Fruit fly (Drosophila melanogaster) whole organism, embryonic: ENCODE measurements around the gene CG5541.

Experiments used
- Asciz ChIP-seq: fragments of 200-800 bp; sonication (Bioruptor generic); optimal IDR thresholded peaks from 2 replicates; lab custom pipeline; 2017; ENCODE audit warnings: missing biosample characterization, mild to moderate bottlenecking, missing genetic modification characterization, missing genetic modification reagents
- Atf-2 ChIP-seq: fragments of 200-800 bp; sonication (Bioruptor generic); optimal IDR thresholded peaks from 2 replicates; lab custom pipeline; 2016; ENCODE audit warnings: missing biosample characterization, missing genetic modification characterization
- B-H1 ChIP-seq: fragments of 200-800 bp; sonication (Bioruptor generic); IDR thresholded peaks from 3 replicates; pipeline ENCODE4 v1.3.6; 2022; ENCODE audit warnings: missing biosample characterization, missing genetic modification characterization
- CG10431 ChIP-seq: fragments of 200-800 bp; sonication (Bioruptor generic); optimal IDR thresholded peaks from 3 replicates; lab custom pipeline; 2018; ENCODE audit warnings: missing biosample characterization, mild to moderate bottlenecking, missing genetic modification characterization
- CG12659 ChIP-seq: fragments of 200-800 bp; sonication (Bioruptor generic); optimal IDR thresholded peaks from 3 replicates; lab custom pipeline; 2017; ENCODE audit warnings: mild to moderate bottlenecking, missing biosample characterization, missing genetic modification reagents, missing genetic modification characterization
- CG12744 ChIP-seq: fragments of 200-800 bp; sonication (Bioruptor generic); optimal IDR thresholded peaks from 2 replicates; lab custom pipeline; 2016; ENCODE audit warnings: missing biosample characterization, missing genetic modification characterization
- CG12769 ChIP-seq: fragments of 200-800 bp; sonication (Bioruptor generic); optimal IDR thresholded peaks from 2 replicates; lab custom pipeline; 2019; ENCODE audit warnings: missing biosample characterization, mild to moderate bottlenecking, missing genetic modification characterization, moderate library complexity
- CG16779 ChIP-seq: fragments of 200-800 bp; sonication (Bioruptor generic); IDR thresholded peaks from 2 replicates; pipeline ENCODE4 v1.3.6; 2022; ENCODE audit warnings: missing biosample characterization, missing genetic modification characterization
- CG17361 ChIP-seq: fragments of 200-800 bp; sonication (Bioruptor generic); IDR thresholded peaks from 3 replicates; pipeline ENCODE4 v1.3.6; 2022; ENCODE audit warnings: missing biosample characterization, missing genetic modification characterization
- CG17829 ChIP-seq: fragments of 200-800 bp; optimal IDR thresholded peaks from 2 replicates; lab custom pipeline; 2019; ENCODE audit warnings: missing biosample characterization, mild to moderate bottlenecking, missing genetic modification characterization, moderate library complexity
- CG2129 ChIP-seq: fragments of 200-800 bp; sonication (Bioruptor generic); IDR thresholded peaks from 2 replicates; pipeline ENCODE4 v1.3.6; 2022; ENCODE audit warnings: missing biosample characterization, missing genetic modification characterization; ENCODE audit not compliant: partially characterized antibody
- CG30020 ChIP-seq: fragments of 200-800 bp; optimal IDR thresholded peaks from 2 replicates; lab custom pipeline; 2019; ENCODE audit warnings: missing biosample characterization, mild to moderate bottlenecking, missing genetic modification characterization, moderate library complexity
- CG31365 ChIP-seq: fragments of 200-800 bp; sonication (Bioruptor generic); optimal IDR thresholded peaks from 2 replicates; lab custom pipeline; 2018; ENCODE audit warnings: missing biosample characterization, mild to moderate bottlenecking, missing genetic modification characterization
- CG32772 ChIP-seq: fragments of 200-800 bp; sonication (Bioruptor generic); IDR thresholded peaks from 2 replicates; pipeline ENCODE4 v1.3.6; 2022; ENCODE audit warnings: missing biosample characterization, missing genetic modification characterization
- CG3281 ChIP-seq: fragments of 200-800 bp; sonication (Bioruptor generic); optimal IDR thresholded peaks from 3 replicates; lab custom pipeline; 2017; ENCODE audit warnings: missing biosample characterization, mild to moderate bottlenecking, missing genetic modification characterization
- CG3847 ChIP-seq: fragments of 200-800 bp; sonication (Bioruptor generic); IDR thresholded peaks from 2 replicates; pipeline ENCODE4 v1.3.6; 2022; ENCODE audit warnings: missing biosample characterization, missing genetic modification characterization
- CG8478 ChIP-seq: fragments of >200 bp; optimal IDR thresholded peaks from 2 replicates; lab custom pipeline; 2018
- CG9609 ChIP-seq: fragments of 200-800 bp; sonication (Bioruptor generic); optimal IDR thresholded peaks from 3 replicates; lab custom pipeline; 2016; ENCODE audit warnings: missing biosample characterization, missing genetic modification characterization
- Camta ChIP-seq: fragments of 200-800 bp; sonication (Bioruptor generic); optimal IDR thresholded peaks from 2 replicates; lab custom pipeline; 2016; ENCODE audit warnings: missing biosample characterization, missing genetic modification characterization
- CkIIα-i1 ChIP-seq: fragments of 200-800 bp; sonication (Bioruptor generic); IDR thresholded peaks from 2 replicates; pipeline ENCODE4 v1.3.6; 2022; ENCODE audit warnings: missing biosample characterization, missing genetic modification characterization
- Dad ChIP-seq: fragments of 200-800 bp; sonication (Bioruptor generic); optimal IDR thresholded peaks from 3 replicates; lab custom pipeline; 2016; ENCODE audit warnings: missing biosample characterization, missing genetic modification characterization
- Fer3 ChIP-seq: fragments of 200-800 bp; sonication (Bioruptor generic); optimal IDR thresholded peaks from 2 replicates; lab custom pipeline; 2018; ENCODE audit warnings: missing biosample characterization, mild to moderate bottlenecking, missing genetic modification characterization, moderate library complexity
- GATAe ChIP-seq: fragments of 200-800 bp; sonication (Bioruptor generic); conservative IDR thresholded peaks from 2 replicates; pipeline ENCODE4 v1.3.6; 2022; ENCODE audit warnings: missing biosample characterization, missing genetic modification characterization
- H2.0 ChIP-seq: fragments of 200-800 bp; sonication (Bioruptor generic); IDR thresholded peaks from 2 replicates; pipeline ENCODE4 v1.3.6; 2022; ENCODE audit warnings: missing biosample characterization, missing genetic modification characterization
- HmgZ ChIP-seq: fragments of 200-800 bp; sonication (Bioruptor generic); optimal IDR thresholded peaks from 2 replicates; lab custom pipeline; 2018; ENCODE audit warnings: missing biosample characterization, mild to moderate bottlenecking, missing genetic modification characterization
- Lpt ChIP-seq: fragments of >200 bp; optimal IDR thresholded peaks from 2 replicates; lab custom pipeline; 2018; ENCODE audit warnings: missing biosample characterization, missing genetic modification characterization
- Spps ChIP-seq: fragments of 200-800 bp; sonication (Bioruptor generic); optimal IDR thresholded peaks from 2 replicates; lab custom pipeline; 2018; ENCODE audit warnings: missing biosample characterization, mild to moderate bottlenecking, missing genetic modification characterization
- ase ChIP-seq: fragments of 200-800 bp; sonication (Bioruptor generic); IDR thresholded peaks from 3 replicates; pipeline ENCODE4 v1.3.6; 2022; ENCODE audit warnings: missing biosample characterization, missing genetic modification characterization
- cg ChIP-seq: fragments of 200-800 bp; sonication (Bioruptor generic); optimal IDR thresholded peaks from 3 replicates; lab custom pipeline; 2019; ENCODE audit warnings: missing biosample characterization, mild to moderate bottlenecking, missing genetic modification characterization, moderate library complexity
- chm ChIP-seq: fragments of 200-800 bp; sonication (Bioruptor generic); IDR thresholded peaks from 2 replicates; pipeline ENCODE4 v1.3.6; 2022; ENCODE audit warnings: missing biosample characterization, missing genetic modification characterization
- croc ChIP-seq: fragments of 200-800 bp; sonication (Bioruptor generic); conservative IDR thresholded peaks from 3 replicates; pipeline ENCODE4 v1.3.6; 2022; ENCODE audit warnings: missing biosample characterization, missing genetic modification characterization
- disco-r ChIP-seq: fragments of 200-800 bp; sonication (Bioruptor generic); optimal IDR thresholded peaks from 2 replicates; lab custom pipeline; 2016; ENCODE audit warnings: missing biosample characterization, missing genetic modification characterization
- dpn ChIP-seq, 2 experiments: fragments of 200-800 bp; sonication (Bioruptor generic); optimal IDR thresholded peaks; 3 replicates each; lab custom pipeline; 2016; ENCODE audit warnings: missing biosample characterization in 2 of 2, missing genetic modification characterization in 2 of 2
- eyg ChIP-seq: fragments of 200-800 bp; sonication (Bioruptor generic); optimal IDR thresholded peaks from 3 replicates; lab custom pipeline; 2016; ENCODE audit warnings: missing biosample characterization, missing genetic modification characterization
- fru ChIP-seq: fragments of >200 bp; optimal IDR thresholded peaks from 2 replicates; lab custom pipeline; 2017
- gsb ChIP-seq: fragments of 200-800 bp; sonication (Bioruptor generic); IDR thresholded peaks from 2 replicates; pipeline ENCODE4 v1.3.6; 2022; ENCODE audit warnings: missing biosample characterization, missing genetic modification characterization
- hbn ChIP-seq: fragments of 200-800 bp; sonication (Bioruptor generic); IDR thresholded peaks from 2 replicates; pipeline ENCODE4 v1.3.6; 2022; ENCODE audit warnings: missing biosample characterization, missing genetic modification characterization; ENCODE audit not compliant: partially characterized antibody
- kah ChIP-seq: fragments of 200-800 bp; sonication (Bioruptor generic); optimal IDR thresholded peaks from 2 replicates; lab custom pipeline; 2018; ENCODE audit warnings: missing biosample characterization, mild to moderate bottlenecking, missing genetic modification characterization
- klu ChIP-seq: fragments of 200-800 bp; sonication (Bioruptor generic); IDR thresholded peaks from 2 replicates; pipeline ENCODE4 v1.3.6; 2022; ENCODE audit warnings: missing biosample characterization, missing genetic modification characterization
- lbe ChIP-seq: fragments of 200-800 bp; sonication (Bioruptor generic); optimal IDR thresholded peaks from 2 replicates; lab custom pipeline; 2016; ENCODE audit warnings: missing biosample characterization, mild to moderate bottlenecking, missing genetic modification characterization
- mam ChIP-seq: fragments of 200-800 bp; sonication (Bioruptor generic); optimal IDR thresholded peaks from 3 replicates; lab custom pipeline; 2016; ENCODE audit warnings: missing biosample characterization, missing genetic modification characterization
- org-1 ChIP-seq: fragments of 200-800 bp; sonication (Bioruptor generic); optimal IDR thresholded peaks from 2 replicates; lab custom pipeline; 2017; ENCODE audit warnings: missing biosample characterization, missing genetic modification characterization
- ranshi ChIP-seq: fragments of 200-800 bp; sonication (Bioruptor generic); IDR thresholded peaks from 2 replicates; pipeline ENCODE4 v1.3.6; 2022; ENCODE audit warnings: missing biosample characterization, missing genetic modification characterization
- salm ChIP-seq: fragments of 200-800 bp; sonication (Bioruptor generic); optimal IDR thresholded peaks from 2 replicates; lab custom pipeline; 2018; ENCODE audit warnings: missing biosample characterization, mild to moderate bottlenecking, missing genetic modification characterization
- sens ChIP-seq: fragments of 200-800 bp; sonication (Bioruptor generic); peaks from one replicate; lab custom pipeline; 2016; ENCODE audit warnings: missing biosample characterization, missing genetic modification characterization
- seq ChIP-seq: fragments of 200-800 bp; sonication (Bioruptor generic); IDR thresholded peaks from 2 replicates; pipeline ENCODE4 v1.3.6; 2022; ENCODE audit warnings: missing biosample characterization, missing genetic modification characterization
- sob ChIP-seq: fragments of 200-800 bp; sonication (Bioruptor generic); IDR thresholded peaks from 2 replicates; pipeline ENCODE4 v1.3.6; 2022; ENCODE audit warnings: missing biosample characterization, missing genetic modification characterization
- sqz ChIP-seq: fragments of 200-800 bp; sonication (Bioruptor generic); optimal IDR thresholded peaks from 3 replicates; lab custom pipeline; 2018; ENCODE audit warnings: missing biosample characterization, mild to moderate bottlenecking, missing genetic modification characterization
- tgo ChIP-seq: fragments of 200-800 bp; sonication (Bioruptor generic); IDR thresholded peaks from 3 replicates; pipeline ENCODE4 v1.3.6; 2022; ENCODE audit warnings: missing biosample characterization, missing genetic modification characterization
- ttk ChIP-seq: fragments of 200-800 bp; sonication (Bioruptor generic); IDR thresholded peaks from 2 replicates; pipeline ENCODE4 v2.1.2; 2022; ENCODE audit warnings: missing biosample characterization, missing genetic modification characterization
- vfl ChIP-seq: fragments of 200-800 bp; sonication (Bioruptor generic); optimal IDR thresholded peaks from 2 replicates; lab custom pipeline; 2016; ENCODE audit warnings: missing biosample characterization, missing genetic modification characterization
- vvl ChIP-seq: fragments of 200-800 bp; sonication (Bioruptor generic); IDR thresholded peaks from 2 replicates; pipeline ENCODE4 v1.3.6; 2022; ENCODE audit warnings: missing biosample characterization, missing genetic modification characterization

Gene CG5541

dm6 chrX:15084580-15085138 lies 40.7 kb downstream of the CG5541 start, which contains the start of gene Cox17 (continued):
- TF ChIP-seq GATAe (GFP tag; lab: Robert Waterston, UW) (peak; percentile 28; the same call in 1 of the 2 replicates), Camta (GFP tag; lab: Kevin White, UChicago) (peak; percentile 48), salm (tag; lab: Kevin White, UChicago) (peak; percentile 6), mam (GFP tag; lab: Kevin White, UChicago) (peak; percentile 78), Dad (peak; percentile 49), HmgZ (tag; lab: Kevin White, UChicago) (peak; percentile 82), dpn (GFP tag; optimal IDR thresholded peaks at IDR 0.05; lab: Kevin White, UChicago) (peak; percentile 75 to 82), tgo (GFP tag; lab: Robert Waterston, UW) (peak; percentile 65), CG8478 (lab: Kevin White, UChicago) (no peak), CG2129 (no peak; the same call in 1 of the 2 replicates), klu (GFP tag; lab: Robert Waterston, UW) (peak; percentile 47), hbn (GFP tag; lab: Robert Waterston, UW) (peak; percentile 73), CG9609 (peak; percentile 57), CG3847 (GFP tag; lab: Robert Waterston, UW) (peak; percentile 83), CG31365 (tag; lab: Kevin White, UChicago) (no peak), org-1 (GFP tag; lab: Kevin White, UChicago) (peak; percentile 71), kah (GFP tag; lab: Kevin White, UChicago) (peak; percentile 45), CG12769 (tag; lab: Kevin White, UChicago) (peak; percentile 39), CG17829 (peak; percentile 82), H2.0 (GFP tag; lab: Robert Waterston, UW) (peak; percentile 15; the same call in 1 of the 2 replicates), lbe (peak; percentile 67), croc (GFP tag; lab: Robert Waterston, UW) (peak; percentile 48), ase (GFP tag; lab: Robert Waterston, UW) (peak; percentile 55; the same call in 1 of the 3 replicates), vfl (GFP tag; lab: Kevin White, UChicago) (peak; percentile 73), vvl (GFP tag; lab: Robert Waterston, UW) (peak; percentile 73), CG10431 (peak; percentile 47), CG32772 (GFP tag; lab: Robert Waterston, UW) (peak; percentile 60; the same call in 1 of the 2 replicates), Asciz (peak; percentile 65), Atf-2 (GFP tag; lab: Kevin White, UChicago) (peak; percentile 68), CG3281 (GFP tag; lab: Kevin White, UChicago) (peak; percentile 78), CG16779 (GFP tag; lab: Robert Waterston, UW) (no peak), fru (no peak), Lpt (no peak), CG12744 (peak; percentile 41), eyg (GFP tag; lab: Kevin White, UChicago) (no peak), cg (no peak), sens (peak; percentile 95), sqz (peak; percentile 75), seq (peak; percentile 38), CkIIα-i1 (GFP tag; lab: Robert Waterston, UW) (no peak), ranshi (peak; percentile 37; the same call in 1 of the 2 replicates), CG17361 (GFP tag; lab: Robert Waterston, UW) (peak; percentile 94), CG12659 (GFP tag; lab: Kevin White, UChicago) (peak; percentile 89), chm (0 out of 2 replicates have a peak, but pooled peaks have one; percentile 5), sob (GFP tag; lab: Robert Waterston, UW) (peak; percentile 59; the same call in 1 of the 2 replicates), ttk (peak; percentile 40; the same call in 1 of the 2 replicates), gsb (GFP tag; lab: Robert Waterston, UW) (no peak), B-H1 (peak; percentile 53; the same call in 2 of the 3 replicates), CG30020 (tag; lab: Kevin White, UChicago) (peak; percentile 67), Fer3 (tag; lab: Kevin White, UChicago) (peak; percentile 73), Spps (tag; lab: Kevin White, UChicago) (peak; percentile 50), disco-r (peak; percentile 28)
